Worm (Caenorhabditis elegans) whole organism, L1 larva: Measurements from ENCODE around the gene T04F8.8.

ENCODE experiments used
- C04F5.9 ChIP-seq: sonication (generic microtip); optimal IDR thresholded peaks from 2 replicates; lab custom pipeline; 2016; ENCODE audit warnings: missing genetic modification characterization, missing compliant biosample characterization
- F16B12.6 ChIP-seq: fragments of 150-350 bp; optimal IDR thresholded peaks from 2 replicates; lab custom pipeline; 2014; ENCODE audit warnings: missing biosample characterization, missing genetic modification characterization
- Y116A8C.19 ChIP-seq: sonication (generic microtip); optimal IDR thresholded peaks from 2 replicates; lab custom pipeline; 2016; ENCODE audit warnings: missing compliant biosample characterization, missing genetic modification characterization, borderline replicate concordance
- aha-1 ChIP-seq: fragments of 150-350 bp; optimal IDR thresholded peaks from 2 replicates; lab custom pipeline; 2014; ENCODE audit warnings: missing biosample characterization, missing genetic modification characterization
- aly-2 ChIP-seq: fragments of 150-350 bp; optimal IDR thresholded peaks from 2 replicates; lab custom pipeline; 2014; ENCODE audit warnings: missing biosample characterization, missing genetic modification characterization
- ama-1 ChIP-seq: fragments of 150-350 bp; optimal IDR thresholded peaks from 2 replicates; lab custom pipeline; 2014
- blmp-1 ChIP-seq: fragments of 150-350 bp; optimal IDR thresholded peaks from 2 replicates; lab custom pipeline; 2014; ENCODE audit warnings: missing biosample characterization, missing genetic modification characterization
- ceh-8 ChIP-seq: fragments of 200-800 bp; sonication (Bioruptor generic); optimal IDR thresholded peaks from 2 replicates; lab custom pipeline; 2018; ENCODE audit warnings: mild to moderate bottlenecking, missing genetic modification characterization, moderate library complexity, missing compliant biosample characterization
- ceh-88 ChIP-seq: fragments of 200-800 bp; sonication (Bioruptor generic); IDR thresholded peaks from 2 replicates; pipeline ENCODE4 v1.3.6; 2022; ENCODE audit warnings: missing genetic modification characterization, missing compliant biosample characterization
- ces-1 ChIP-seq: fragments of 150-350 bp; optimal IDR thresholded peaks from 2 replicates; lab custom pipeline; 2014; ENCODE audit warnings: missing biosample characterization, missing genetic modification reagents, missing genetic modification characterization
- dpl-1 ChIP-seq, 3 experiments: fragments of 150-350 bp in 2 of 3; sonication (generic microtip) in 1 of 3; optimal IDR thresholded peaks; 2 replicates each; lab custom pipeline; 2014 to 2017; ENCODE audit warnings: missing biosample characterization in 3 of 3, missing genetic modification characterization in 3 of 3, missing genetic modification reagents in 3 of 3
- egl-13 ChIP-seq: sonication (generic microtip); optimal IDR thresholded peaks from 2 replicates; lab custom pipeline; 2016; ENCODE audit warnings: missing genotype, missing genetic modification reagents, missing genetic modification characterization, missing compliant biosample characterization
- elt-3 ChIP-seq, 6 experiments: fragments of 150-350 bp in 1 of 6; sonication (generic microtip); optimal IDR thresholded peaks; 2 replicates each; lab custom pipeline; 2017 to 2018; ENCODE audit warnings: missing biosample characterization in 6 of 6, missing genetic modification characterization in 6 of 6, inconsistent platforms in 1 of 6
- ets-5 ChIP-seq: fragments of 200-800 bp; sonication (Bioruptor generic); IDR thresholded peaks from 2 replicates; pipeline ENCODE4 v1.3.6; 2022; ENCODE audit warnings: missing genetic modification characterization, missing compliant biosample characterization
- fkh-10 ChIP-seq: sonication (generic microtip); optimal IDR thresholded peaks from 2 replicates; lab custom pipeline; 2017; ENCODE audit warnings: missing biosample characterization, missing genetic modification reagents, missing genetic modification characterization
- fkh-4 ChIP-seq: sonication (generic microtip); optimal IDR thresholded peaks from 2 replicates; lab custom pipeline; 2016; ENCODE audit warnings: missing compliant biosample characterization, missing genetic modification characterization, borderline replicate concordance
- fos-1 ChIP-seq: fragments of 150-350 bp; optimal IDR thresholded peaks from 2 replicates; lab custom pipeline; 2014; ENCODE audit warnings: missing biosample characterization, missing genetic modification characterization
- grh-1 ChIP-seq: fragments of 200-800 bp; sonication (Bioruptor generic); IDR thresholded peaks from 2 replicates; pipeline ENCODE4 v1.3.6; 2022; ENCODE audit warnings: missing genetic modification reagents, missing genetic modification characterization, missing compliant biosample characterization
- hlh-17 ChIP-seq: fragments of 200-800 bp; sonication (Bioruptor generic); optimal IDR thresholded peaks from 2 replicates; lab custom pipeline; 2018; ENCODE audit warnings: missing genetic modification characterization, mild to moderate bottlenecking, missing compliant biosample characterization, moderate library complexity, borderline replicate concordance
- hlh-4 ChIP-seq: sonication (generic microtip); optimal IDR thresholded peaks from 2 replicates; lab custom pipeline; 2016; ENCODE audit warnings: mild to moderate bottlenecking, missing genetic modification characterization, missing compliant biosample characterization
- isw-1 ChIP-seq: fragments of 200-800 bp; sonication (Bioruptor generic); IDR thresholded peaks from 2 replicates; pipeline ENCODE4 v1.3.6; 2022; ENCODE audit warnings: missing genetic modification characterization, missing compliant biosample characterization
- jun-1 ChIP-seq: fragments of 150-350 bp; optimal IDR thresholded peaks from 2 replicates; lab custom pipeline; 2014; ENCODE audit warnings: missing biosample characterization, missing genetic modification reagents, missing genetic modification characterization
- lin-13 ChIP-seq: fragments of 150-350 bp; optimal IDR thresholded peaks from 2 replicates; lab custom pipeline; 2014; ENCODE audit warnings: missing biosample characterization, missing genetic modification reagents, missing genetic modification characterization
- lin-15B ChIP-seq: fragments of 150-350 bp; sonication (generic microtip); optimal IDR thresholded peaks from 3 replicates; lab custom pipeline; 2014; ENCODE audit warnings: missing biosample characterization, missing genetic modification characterization
- lin-39 ChIP-seq: fragments of 150-350 bp; optimal IDR thresholded peaks from 2 replicates; lab custom pipeline; 2014; ENCODE audit warnings: missing biosample characterization, missing genetic modification reagents, missing genetic modification characterization
- lsy-2 ChIP-seq, 2 experiments: fragments of 150-350 bp; optimal IDR thresholded peaks; 2 replicates each; lab custom pipeline; 2014; ENCODE audit warnings: missing biosample characterization in 2 of 2, missing genetic modification characterization in 2 of 2
- nhr-11 ChIP-seq: fragments of 150-350 bp; optimal IDR thresholded peaks from 2 replicates; lab custom pipeline; 2014; ENCODE audit warnings: missing biosample characterization, missing genetic modification characterization
- nhr-19 ChIP-seq: fragments of 200-800 bp; sonication (Bioruptor generic); conservative IDR thresholded peaks from 2 replicates; pipeline ENCODE4 v1.3.6; 2022; ENCODE audit warnings: missing genetic modification characterization, missing compliant biosample characterization
- nhr-28 ChIP-seq: fragments of 150-350 bp; optimal IDR thresholded peaks from 2 replicates; lab custom pipeline; 2014; ENCODE audit warnings: missing biosample characterization, missing genetic modification characterization
- nhr-47 ChIP-seq: sonication (generic microtip); optimal IDR thresholded peaks from 2 replicates; lab custom pipeline; 2016; ENCODE audit warnings: mild to moderate bottlenecking, missing genetic modification characterization, moderate library complexity, missing compliant biosample characterization
- nhr-71 ChIP-seq: sonication (generic microtip); optimal IDR thresholded peaks from 2 replicates; lab custom pipeline; 2016; ENCODE audit warnings: mild to moderate bottlenecking, missing genetic modification characterization, moderate library complexity, missing compliant biosample characterization
- nhr-76 ChIP-seq: sonication (generic microtip); optimal IDR thresholded peaks from 2 replicates; lab custom pipeline; 2017; ENCODE audit warnings: missing biosample characterization, missing genetic modification characterization
- nhr-77 ChIP-seq: fragments of 150-350 bp; optimal IDR thresholded peaks from 2 replicates; lab custom pipeline; 2014; ENCODE audit warnings: missing biosample characterization, missing genetic modification characterization
- nhr-84 ChIP-seq: sonication (generic microtip); optimal IDR thresholded peaks from 2 replicates; lab custom pipeline; 2017; ENCODE audit warnings: missing biosample characterization, missing genetic modification characterization
- nhr-85 ChIP-seq: sonication (generic microtip); peaks from one replicate; lab custom pipeline; 2016; ENCODE audit warnings: missing genetic modification characterization, inconsistent platforms, missing compliant biosample characterization
- nhr-90 ChIP-seq: sonication (generic microtip); optimal IDR thresholded peaks from 2 replicates; lab custom pipeline; 2016; ENCODE audit warnings: mild to moderate bottlenecking, missing genetic modification characterization, missing compliant biosample characterization; ENCODE audit not compliant: poor library complexity
- pag-3 ChIP-seq: sonication (generic microtip); optimal IDR thresholded peaks from 2 replicates; lab custom pipeline; 2017; ENCODE audit warnings: missing genetic modification characterization, mild to moderate bottlenecking, missing compliant biosample characterization, antibody characterized with exemption, borderline replicate concordance; ENCODE audit not compliant: insufficient read depth
- pqm-1 ChIP-seq: sonication (generic microtip); optimal IDR thresholded peaks from 3 replicates; lab custom pipeline; 2017; ENCODE audit warnings: missing biosample characterization, missing genetic modification characterization
- rnt-1 ChIP-seq: sonication (generic microtip); optimal IDR thresholded peaks from 2 replicates; lab custom pipeline; 2016; ENCODE audit warnings: mild to moderate bottlenecking, missing genetic modification characterization, moderate library complexity, missing compliant biosample characterization
- skn-1 ChIP-seq: fragments of 150-350 bp; optimal IDR thresholded peaks from 2 replicates; lab custom pipeline; 2014; ENCODE audit warnings: missing biosample characterization, missing genetic modification characterization
- snu-23 ChIP-seq: sonication (generic microtip); optimal IDR thresholded peaks from 2 replicates; lab custom pipeline; 2016; ENCODE audit warnings: missing genetic modification characterization, missing compliant biosample characterization
- sptf-1 ChIP-seq: fragments of 150-350 bp; optimal IDR thresholded peaks from 2 replicates; lab custom pipeline; 2014; ENCODE audit warnings: missing biosample characterization, missing genetic modification characterization
- tbx-2 ChIP-seq: sonication (generic microtip); optimal IDR thresholded peaks from 2 replicates; lab custom pipeline; 2016; ENCODE audit warnings: missing genetic modification characterization, missing compliant biosample characterization
- tlp-1 ChIP-seq: fragments of 150-350 bp; optimal IDR thresholded peaks from 2 replicates; lab custom pipeline; 2014; ENCODE audit warnings: missing biosample characterization, missing genetic modification characterization
- unc-130 ChIP-seq: fragments of 150-350 bp; optimal IDR thresholded peaks from 2 replicates; lab custom pipeline; 2017; ENCODE audit warnings: missing biosample characterization, missing genetic modification characterization, inconsistent platforms
- unc-30 ChIP-seq: sonication (generic microtip); optimal IDR thresholded peaks from 2 replicates; lab custom pipeline; 2017; ENCODE audit warnings: missing biosample characterization, missing genetic modification characterization
- xbp-1 ChIP-seq: sonication (generic microtip); optimal IDR thresholded peaks from 2 replicates; lab custom pipeline; 2016; ENCODE audit warnings: missing genetic modification characterization, missing compliant biosample characterization
- zag-1 ChIP-seq: fragments of 150-350 bp; optimal IDR thresholded peaks from 2 replicates; lab custom pipeline; 2014; ENCODE audit warnings: missing biosample characterization, missing genetic modification characterization
- zip-4 ChIP-seq: fragments of 200-800 bp; sonication (Bioruptor generic); optimal IDR thresholded peaks from 2 replicates; lab custom pipeline; 2018; ENCODE audit warnings: mild to moderate bottlenecking, missing genetic modification characterization, moderate library complexity, missing compliant biosample characterization
- ztf-11 ChIP-seq, 2 experiments: sonication (generic microtip); optimal IDR thresholded peaks; 2 replicates each; lab custom pipeline; 2016 to 2017; ENCODE audit warnings: missing genetic modification characterization in 2 of 2, missing biosample characterization in 1 of 2, missing compliant biosample characterization in 1 of 2
- ztf-4 ChIP-seq: fragments of 150-350 bp; optimal IDR thresholded peaks from 2 replicates; lab custom pipeline; 2014; ENCODE audit warnings: missing biosample characterization, missing genetic modification characterization

Gene T04F8.8

ce11 chrX:11650751-11651150 lies 3.5 kb downstream of the T04F8.8 start, which contains the start of gene cutl-11:
Gene cutl-11, minus strand, starts transcription at chrX:11650851.
- no peak for TF ChIP-seq aly-2 (tag; lab: Kevin White, UChicago)
- no peak for TF ChIP-seq pqm-1 (tag; lab: Kevin White, UChicago)
- TF ChIP-seq isw-1 (GFP tag; lab: Robert Waterston, UW), result no peak
- no peak for TF ChIP-seq egl-13 (tag; lab: Kevin White, UChicago)
- TF ChIP-seq ztf-11 (tag; optimal IDR thresholded peaks at IDR 0.05; lab: Kevin White, UChicago), result no peak
- TF ChIP-seq, all 84 proteins: peak for 0

ce11 chrX:11656519-11657006 lies 9.3 kb downstream of the T04F8.8 start, which contains the start of gene T04F8.2:
Gene T04F8.2, minus strand, starts transcription at chrX:11656569.
- no peak for TF ChIP-seq egl-13 (tag; lab: Kevin White, UChicago)
- no peak for TF ChIP-seq fkh-10 (GFP tag; lab: Kevin White, UChicago)
- no peak for TF ChIP-seq lin-13 (GFP tag; lab: Kevin White, UChicago)
- peak; percentile 76 for TF ChIP-seq snu-23 (GFP tag; lab: Kevin White, UChicago)
- TF ChIP-seq grh-1, result no peak
- no peak for TF ChIP-seq nhr-76 (tag; lab: Kevin White, UChicago)
- TF ChIP-seq tlp-1 (tag; lab: Kevin White, UChicago), result no peak
- TF ChIP-seq hlh-17 (GFP tag; lab: Kevin White, UChicago), result no peak
- no peak for TF ChIP-seq ets-5
- peak; percentile 6 to 40 (median 11) for TF ChIP-seq dpl-1 (GFP tag; optimal IDR thresholded peaks at IDR 0.05; lab: Kevin White, UChicago)
- no peak for TF ChIP-seq ceh-8 (GFP tag; lab: Kevin White, UChicago)
- TF ChIP-seq nhr-28 (tag; lab: Kevin White, UChicago), result no peak
- TF ChIP-seq nhr-19 (GFP tag; lab: Robert Waterston, UW), result peak; percentile 29
- no peak for TF ChIP-seq sptf-1 (tag; lab: Kevin White, UChicago)
- TF ChIP-seq ztf-4 (tag; lab: Kevin White, UChicago), result no peak
- peak; percentile 24 for TF ChIP-seq nhr-90
- TF ChIP-seq tbx-2 (tag; lab: Kevin White, UChicago), result peak; percentile 65
- TF ChIP-seq fos-1, result peak; percentile 30
- peak; percentile 50 for TF ChIP-seq skn-1 (tag; lab: Kevin White, UChicago)
- peak; percentile 79 for TF ChIP-seq nhr-85
- peak; percentile 41 to 70 for TF ChIP-seq lsy-2 (tag; optimal IDR thresholded peaks at IDR 0.05; lab: Kevin White, UChicago)
- no peak for TF ChIP-seq unc-30 (tag; lab: Kevin White, UChicago)
- peak; percentile 32 for TF ChIP-seq nhr-77 (tag; lab: Kevin White, UChicago)
- no peak for TF ChIP-seq pag-3 (tag; lab: Kevin White, UChicago)
- no peak for TF ChIP-seq aha-1
- TF ChIP-seq zag-1 (tag; lab: Kevin White, UChicago), result no peak
- TF ChIP-seq xbp-1 (tag; lab: Kevin White, UChicago), result peak; percentile 55
- TF ChIP-seq hlh-4 (tag; lab: Kevin White, UChicago), result no peak
- peak; percentile 51 for TF ChIP-seq jun-1 (tag; lab: Kevin White, UChicago)
- peak; percentile 52 for TF ChIP-seq rnt-1 (tag; lab: Kevin White, UChicago)
- TF ChIP-seq C04F5.9 (tag; lab: Kevin White, UChicago), result no peak
- TF ChIP-seq zip-4 (GFP tag; lab: Kevin White, UChicago), result no peak
- peak; percentile 64 for TF ChIP-seq blmp-1 (tag; lab: Kevin White, UChicago)
- TF ChIP-seq lin-39 (tag; lab: Kevin White, UChicago), result no peak
- TF ChIP-seq elt-3 (tag; optimal IDR thresholded peaks at IDR 0.05; lab: Kevin White, UChicago), result peak in 1 of 6 experiments; percentile 8
- no peak for TF ChIP-seq ces-1 (GFP tag; lab: Kevin White, UChicago)
- peak; percentile 62 for TF ChIP-seq unc-130
- peak; percentile 72 for TF ChIP-seq nhr-71
- peak; percentile 26 for TF ChIP-seq F16B12.6 (tag; lab: Kevin White, UChicago)
- peak; percentile 66 for TF ChIP-seq nhr-47 (tag; lab: Kevin White, UChicago)
- peak; percentile 32 for TF ChIP-seq lin-15B
- no peak for TF ChIP-seq pqm-1 (tag; lab: Kevin White, UChicago)
- no peak for TF ChIP-seq Y116A8C.19 (tag; lab: Kevin White, UChicago)
- no peak for TF ChIP-seq ama-1 (lab: Kevin White, UChicago)
- no peak for TF ChIP-seq nhr-11
- no peak for TF ChIP-seq ceh-88 (GFP tag; lab: Robert Waterston, UW)
- TF ChIP-seq fkh-4 (tag; lab: Kevin White, UChicago), result no peak
- no peak for TF ChIP-seq nhr-84 (tag; lab: Kevin White, UChicago)
